Worm (Caenorhabditis elegans): ENCODE measurements around the gene F13A7.12.

The F13A7.12 gene

ce11 chrV:16395131-16395530 lies 708 bp upstream of the F13A7.12 start, which contains the start of gene F13A7.11 (continued):
- TF ChIP-seq C06A6.2 (GFP tag; conservative IDR thresholded peaks at IDR 0.05): no peak

ce11 chrV:16399388-16399787 lies 3.5 kb downstream of the F13A7.12 start, which contains the start of gene sre-36:
sre-36 (plus strand) TSS chrV:16399688.
- TF ChIP-seq dpl-1 (GFP tag; optimal IDR thresholded peaks at IDR 0.05): no peak
- no peak for TF ChIP-seq hmg-1.2 (GFP tag; IDR thresholded peaks at IDR 0.05)
- no peak for TF ChIP-seq mel-28 (tag; optimal IDR thresholded peaks at IDR 0.05; ENCODE audit: borderline replicate concordance)
- TF ChIP-seq ceh-91 (GFP tag; IDR thresholded peaks at IDR 0.05): no peak
- no peak for TF ChIP-seq cebp-2 (GFP tag; IDR thresholded peaks at IDR 0.05)
- no peak for TF ChIP-seq K12H6.12 (tag; optimal IDR thresholded peaks at IDR 0.05)
- no peak for TF ChIP-seq Y79H2A.3 (GFP tag; conservative IDR thresholded peaks at IDR 0.05)
- no peak for TF ChIP-seq bed-1 (GFP tag; IDR thresholded peaks at IDR 0.05)

- peak in 1 of 2 experiments; percentile 40 for TF ChIP-seq rec-8 (tag; optimal IDR thresholded peaks at IDR 0.05)
- TF ChIP-seq aptf-3 (GFP tag; IDR thresholded peaks at IDR 0.05): no peak
- peak; percentile 54 for TF ChIP-seq D2030.7 (GFP tag; IDR thresholded peaks at IDR 0.05)
- TF ChIP-seq aptf-2 (GFP tag; conservative IDR thresholded peaks at IDR 0.05): peak; percentile 72; the same call in 1 of the 2 replicates
- peak; percentile 47 for TF ChIP-seq chd-7 (tag; optimal IDR thresholded peaks at IDR 0.05)
- TF ChIP-seq mcd-1 (GFP tag; IDR thresholded peaks at IDR 0.05): peak; percentile 86
- no peak for TF ChIP-seq lin-40 (tag; optimal IDR thresholded peaks at IDR 0.05)
- peak; percentile 31 for TF ChIP-seq snpc-3.4 (tag; optimal IDR thresholded peaks at IDR 0.05)
- TF ChIP-seq lsl-1 (GFP tag; optimal IDR thresholded peaks at IDR 0.05): peak; percentile 36
- peak; percentile 61 for TF ChIP-seq akir-1 (GFP tag; optimal IDR thresholded peaks at IDR 0.05)
- TF ChIP-seq efl-1 (GFP tag; optimal IDR thresholded peaks at IDR 0.05): peak; percentile 73
- TF ChIP-seq hmg-20 (GFP tag; IDR thresholded peaks at IDR 0.05): peak; percentile 62; the same call in 1 of the 2 replicates
- peak; percentile 36 for TF ChIP-seq F22D6.2 (tag; optimal IDR thresholded peaks at IDR 0.05)
- TF ChIP-seq snpc-1.3 (tag; optimal IDR thresholded peaks at IDR 0.05; ENCODE audit: insufficient read depth): peak; percentile 39
- TF ChIP-seq bed-2 (GFP tag; IDR thresholded peaks at IDR 0.05): peak; percentile 89
- TF ChIP-seq rpc-1 (optimal IDR thresholded peaks at IDR 0.05): no peak
- no peak for TF ChIP-seq rpc-1 (tag; optimal IDR thresholded peaks at IDR 0.05)
- no peak for TF ChIP-seq nhr-120 (GFP tag; IDR thresholded peaks at IDR 0.05)
- TF ChIP-seq ceh-91 (GFP tag; IDR thresholded peaks at IDR 0.05): peak; percentile 52
- no peak for TF ChIP-seq pha-4 (tag; optimal IDR thresholded peaks at IDR 0.05)
- TF ChIP-seq nhr-179 (tag; optimal IDR thresholded peaks at IDR 0.05): no peak
- no peak for TF ChIP-seq hlh-26 (GFP tag; conservative IDR thresholded peaks at IDR 0.05)
- TF ChIP-seq ceh-40 (GFP tag; IDR thresholded peaks at IDR 0.05): no peak
- peak; percentile 84 for TF ChIP-seq dpl-1 (GFP tag; optimal IDR thresholded peaks at IDR 0.05)
- TF ChIP-seq dox-1 (GFP tag; IDR thresholded peaks at IDR 0.05): peak; percentile 75
- peak; percentile 16 to 90 (median 30) for TF ChIP-seq lin-35 (GFP tag; optimal IDR thresholded peaks at IDR 0.05)
- TF ChIP-seq F23B12.7 (tag; optimal IDR thresholded peaks at IDR 0.05; ENCODE audit: insufficient read depth): peak; percentile 30
- no peak for TF ChIP-seq ets-4 (GFP tag; optimal IDR thresholded peaks at IDR 0.05)
- no peak for TF ChIP-seq ztf-22 (GFP tag; optimal IDR thresholded peaks at IDR 0.05)
- TF ChIP-seq B0261.1 (tag; optimal IDR thresholded peaks at IDR 0.05): peak; percentile 15
- 0 out of 2 replicates have a peak, but pooled peaks have one; percentile 51 for TF ChIP-seq let-526 (GFP tag; IDR thresholded peaks at IDR 0.05)
- TF ChIP-seq tbp1 (GFP tag; optimal IDR thresholded peaks at IDR 0.05): peak; percentile 28
- TF ChIP-seq ekl-4 (GFP tag; IDR thresholded peaks at IDR 0.05): no peak
- TF ChIP-seq cebp-1 (GFP tag; IDR thresholded peaks at IDR 0.05): no peak
- TF ChIP-seq cebp-1 (tag; optimal IDR thresholded peaks at IDR 0.05): peak; percentile 39
- TF ChIP-seq somi-1 (GFP tag; optimal IDR thresholded peaks at IDR 0.05): peak; percentile 2
- TF ChIP-seq lir-1 (GFP tag; conservative IDR thresholded peaks at IDR 0.05): peak; percentile 60
- peak; percentile 80 for TF ChIP-seq ceh-27 (GFP tag; optimal IDR thresholded peaks at IDR 0.05)
Observed at ce11 chrV:16401519-16401918, 5.7 kb downstream of the F13A7.12 start, which contains the start of gene F13A7.14. F13A7.14 (plus strand) TSS chrV:16401891.

All from whole organism, young adult.